Fruit fly (Drosophila melanogaster) whole organism, pupa: ENCODE measurements around the gene CG15772.

Experiments used
- CG10348 ChIP-seq: fragments of 200-800 bp; sonication (Bioruptor generic); IDR thresholded peaks from 2 replicates; pipeline ENCODE4 v1.3.6; 2022; ENCODE audit warnings: missing biosample characterization, missing genetic modification characterization
- CG12605 ChIP-seq: fragments of 200-800 bp; sonication (Bioruptor generic); IDR thresholded peaks from 2 replicates; pipeline ENCODE4 v1.3.6; 2022; ENCODE audit warnings: missing biosample characterization, missing genetic modification characterization
- CG13204 ChIP-seq: fragments of 200-800 bp; sonication (Bioruptor generic); optimal IDR thresholded peaks from 2 replicates; lab custom pipeline; 2018; ENCODE audit warnings: missing biosample characterization, mild to moderate bottlenecking, missing genetic modification characterization, moderate library complexity
- CG14655 ChIP-seq: fragments of 200-800 bp; sonication (Bioruptor generic); optimal IDR thresholded peaks from 3 replicates; lab custom pipeline; 2017; ENCODE audit warnings: mild to moderate bottlenecking, missing biosample characterization, missing genetic modification reagents, missing genetic modification characterization
- CG15710 ChIP-seq: fragments of 200-800 bp; sonication (Bioruptor generic); optimal IDR thresholded peaks from 2 replicates; lab custom pipeline; 2018; ENCODE audit warnings: missing biosample characterization, mild to moderate bottlenecking, missing genetic modification characterization, moderate library complexity
- CG17806 ChIP-seq: fragments of 200-800 bp; sonication (Bioruptor generic); optimal IDR thresholded peaks from 2 replicates; lab custom pipeline; 2018; ENCODE audit warnings: missing biosample characterization, mild to moderate bottlenecking, missing genetic modification characterization, moderate library complexity
- CG32121 ChIP-seq: fragments of 200-800 bp; sonication (Bioruptor generic); IDR thresholded peaks from 2 replicates; pipeline ENCODE4 v1.3.6; 2022; ENCODE audit warnings: missing biosample characterization, missing genetic modification characterization
- CG34367 ChIP-seq: fragments of 200-800 bp; sonication (Bioruptor generic); optimal IDR thresholded peaks from 2 replicates; lab custom pipeline; 2018; ENCODE audit warnings: missing biosample characterization, mild to moderate bottlenecking, missing genetic modification characterization
- CG4496 ChIP-seq: fragments of 200-800 bp; sonication (Bioruptor generic); IDR thresholded peaks from 3 replicates; pipeline ENCODE4 v1.3.6; 2022; ENCODE audit warnings: missing biosample characterization, missing genetic modification characterization
- CG8159 ChIP-seq: fragments of 200-800 bp; sonication (Bioruptor generic); optimal IDR thresholded peaks from 3 replicates; lab custom pipeline; 2018; ENCODE audit warnings: missing biosample characterization, mild to moderate bottlenecking, missing genetic modification characterization, moderate library complexity
- CG8301 ChIP-seq: fragments of 200-800 bp; sonication (Bioruptor generic); optimal IDR thresholded peaks from 2 replicates; lab custom pipeline; 2018; ENCODE audit warnings: missing biosample characterization, mild to moderate bottlenecking, missing genetic modification characterization
- CG9948 ChIP-seq: fragments of 200-800 bp; sonication (Bioruptor generic); optimal IDR thresholded peaks from 2 replicates; lab custom pipeline; 2018; ENCODE audit warnings: missing biosample characterization, mild to moderate bottlenecking, missing genetic modification characterization, moderate library complexity
- D1 ChIP-seq: fragments of 200-800 bp; sonication (Bioruptor generic); optimal IDR thresholded peaks from 2 replicates; lab custom pipeline; 2018; ENCODE audit warnings: missing biosample characterization, mild to moderate bottlenecking, missing genetic modification characterization, moderate library complexity
- EcR ChIP-seq: fragments of 200-800 bp; sonication (Bioruptor generic); optimal IDR thresholded peaks from 3 replicates; lab custom pipeline; 2019; ENCODE audit warnings: missing biosample characterization, missing genetic modification characterization, mild to moderate bottlenecking, moderate library complexity, missing genetic modification reagents
- Ets98B ChIP-seq: fragments of 200-800 bp; sonication (Bioruptor generic); IDR thresholded peaks from 2 replicates; pipeline ENCODE4 v1.3.6; 2022; ENCODE audit warnings: missing biosample characterization, missing genetic modification characterization
- Pif1A ChIP-seq: fragments of 200-800 bp; sonication (Bioruptor generic); optimal IDR thresholded peaks from 3 replicates; lab custom pipeline; 2016; ENCODE audit warnings: missing biosample characterization, missing genetic modification characterization
- Pif1B ChIP-seq: fragments of 200-800 bp; sonication (Bioruptor generic); optimal IDR thresholded peaks from 3 replicates; lab custom pipeline; 2016; ENCODE audit warnings: missing biosample characterization, missing genetic modification characterization
- Snoo ChIP-seq: fragments of 200-800 bp; sonication (Bioruptor generic); optimal IDR thresholded peaks from 3 replicates; lab custom pipeline; 2017; ENCODE audit warnings: missing biosample characterization, mild to moderate bottlenecking, missing genetic modification characterization, inconsistent platforms
- fd96Ca ChIP-seq: fragments of 200-800 bp; sonication (Bioruptor generic); IDR thresholded peaks from 3 replicates; pipeline ENCODE4 v1.3.6; 2022; ENCODE audit warnings: missing biosample characterization, missing genetic modification characterization
- gl ChIP-seq: fragments of 200-800 bp; sonication (Bioruptor generic); optimal IDR thresholded peaks from 2 replicates; lab custom pipeline; 2018; ENCODE audit warnings: missing biosample characterization, mild to moderate bottlenecking, missing genetic modification characterization
- rn ChIP-seq: fragments of 200-800 bp; sonication (Bioruptor generic); IDR thresholded peaks from 2 replicates; pipeline ENCODE4 v1.3.6; 2022; ENCODE audit warnings: missing biosample characterization, missing genetic modification characterization

The CG15772 gene

DNA sequence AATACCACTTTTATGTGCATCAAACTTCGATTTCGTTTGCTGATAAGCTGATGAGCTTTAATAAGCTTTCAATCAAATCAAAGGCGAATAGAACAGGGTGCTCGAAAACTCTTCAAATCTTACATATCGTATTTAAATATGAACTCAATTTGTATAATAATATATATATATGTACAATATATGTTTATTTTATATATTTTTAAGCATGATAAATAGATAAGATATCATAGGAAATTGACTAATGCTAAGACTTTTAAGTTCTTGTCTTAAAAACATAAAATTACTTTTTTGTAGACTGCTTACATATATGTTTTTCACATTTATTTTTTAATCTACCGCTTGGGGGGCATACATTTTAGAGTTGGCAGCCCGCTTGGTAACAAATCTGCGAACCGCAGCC is at the start of gene CG15772:
CG15772 (plus strand) TSS at position 301 of the 400 bp plus-strand sequence.
- TF ChIP-seq gl (tag; lab: Kevin White, UChicago) (no peak), CG9948 (tag; lab: Kevin White, UChicago) (no peak), CG14655 (GFP tag; lab: Kevin White, UChicago) (no peak), CG8301 (tag; lab: Kevin White, UChicago) (no peak), fd96Ca (GFP tag; lab: Robert Waterston, UW) (no peak), CG15710 (tag; lab: Kevin White, UChicago) (no peak), EcR (GFP tag; lab: Kevin White, UChicago) (no peak), CG8159 (tag; lab: Kevin White, UChicago) (no peak), Pif1B (GFP tag; lab: Kevin White, UChicago) (no peak), CG4496 (GFP tag; lab: Robert Waterston, UW) (no peak), CG17806 (tag; lab: Kevin White, UChicago) (no peak)

DNA sequence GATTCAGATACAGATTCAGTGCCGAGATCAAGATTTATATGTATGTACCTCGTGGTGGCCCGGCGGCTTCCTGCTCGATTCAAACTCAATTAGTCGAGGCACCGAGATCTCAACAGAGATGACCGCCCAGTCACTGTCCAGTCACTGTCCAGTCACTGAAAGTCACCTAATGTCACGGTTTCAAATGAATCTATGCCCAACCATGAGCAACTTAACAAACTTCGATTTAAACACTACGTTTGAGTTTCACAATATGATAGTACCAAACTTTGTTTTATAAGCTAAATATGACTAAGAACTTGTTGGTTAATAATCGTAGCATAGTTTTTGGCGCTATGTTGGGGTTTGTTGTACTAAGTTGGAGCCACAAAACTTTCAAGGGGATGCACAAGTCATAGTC is 47.0 kb upstream of the CG15772 start:
- TF ChIP-seq Pif1A (GFP tag; lab: Kevin White, UChicago) (no peak), CG4496 (GFP tag; lab: Robert Waterston, UW) (no peak), CG13204 (GFP tag; lab: Kevin White, UChicago) (no peak), Snoo (tag; lab: Kevin White, UChicago) (no peak), gl (tag; lab: Kevin White, UChicago) (no peak), CG12605 (GFP tag; lab: Robert Waterston, UW) (no peak), D1 (tag; lab: Kevin White, UChicago) (no peak), EcR (GFP tag; lab: Kevin White, UChicago) (no peak), CG17806 (tag; lab: Kevin White, UChicago) (no peak), rn (GFP tag; lab: Robert Waterston, UW) (no peak), CG32121 (no peak), CG8159 (tag; lab: Kevin White, UChicago) (no peak), CG8301 (tag; lab: Kevin White, UChicago) (no peak), CG9948 (tag; lab: Kevin White, UChicago) (no peak), CG15710 (tag; lab: Kevin White, UChicago) (no peak), Pif1B (GFP tag; lab: Kevin White, UChicago) (no peak), Ets98B (GFP tag; lab: Robert Waterston, UW) (no peak), CG10348 (GFP tag; lab: Robert Waterston, UW) (no peak), fd96Ca (GFP tag; lab: Robert Waterston, UW) (no peak)

DNA sequence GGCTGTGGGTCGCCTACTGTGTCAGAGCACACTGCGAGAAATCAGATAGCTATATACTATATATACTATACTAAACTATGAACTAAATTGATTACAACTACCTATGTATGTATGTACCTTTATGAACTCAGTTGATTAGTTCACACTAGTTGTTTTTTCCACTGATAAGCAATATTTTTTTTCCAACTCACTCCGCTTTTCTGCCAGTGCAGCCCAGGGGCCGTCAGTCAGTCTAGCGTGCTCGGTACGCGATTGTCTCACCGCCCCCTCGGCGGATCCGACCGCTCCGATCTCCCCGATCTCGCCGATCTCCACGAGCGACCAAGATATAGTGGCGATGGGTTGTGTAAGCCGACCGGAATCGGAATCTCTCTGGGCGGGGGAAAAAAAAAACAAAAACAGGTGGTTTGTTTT is 46.1 kb upstream of the CG15772 start:
- TF ChIP-seq CG32121 (peak; percentile 94), Pif1B (GFP tag; lab: Kevin White, UChicago) (peak; percentile 63), Snoo (tag; lab: Kevin White, UChicago) (no peak), CG34367 (tag; lab: Kevin White, UChicago) (peak; percentile 45), rn (GFP tag; lab: Robert Waterston, UW) (peak; percentile 86), CG13204 (GFP tag; lab: Kevin White, UChicago) (no peak), CG8159 (tag; lab: Kevin White, UChicago) (peak; percentile 81), CG17806 (tag; lab: Kevin White, UChicago) (peak; percentile 65), CG9948 (tag; lab: Kevin White, UChicago) (peak; percentile 62), CG14655 (GFP tag; lab: Kevin White, UChicago) (peak; percentile 85), EcR (GFP tag; lab: Kevin White, UChicago) (no peak), D1 (tag; lab: Kevin White, UChicago) (no peak), fd96Ca (GFP tag; lab: Robert Waterston, UW) (peak; percentile 97), CG4496 (GFP tag; lab: Robert Waterston, UW) (peak; percentile 97), gl (tag; lab: Kevin White, UChicago) (peak; percentile 57), CG8301 (tag; lab: Kevin White, UChicago) (peak; percentile 86), CG15710 (tag; lab: Kevin White, UChicago) (peak; percentile 62), CG12605 (GFP tag; lab: Robert Waterston, UW) (peak; percentile 87), CG10348 (GFP tag; lab: Robert Waterston, UW) (peak; percentile 53), Pif1A (GFP tag; lab: Kevin White, UChicago) (peak; percentile 71), Ets98B (GFP tag; lab: Robert Waterston, UW) (peak; percentile 95)

DNA sequence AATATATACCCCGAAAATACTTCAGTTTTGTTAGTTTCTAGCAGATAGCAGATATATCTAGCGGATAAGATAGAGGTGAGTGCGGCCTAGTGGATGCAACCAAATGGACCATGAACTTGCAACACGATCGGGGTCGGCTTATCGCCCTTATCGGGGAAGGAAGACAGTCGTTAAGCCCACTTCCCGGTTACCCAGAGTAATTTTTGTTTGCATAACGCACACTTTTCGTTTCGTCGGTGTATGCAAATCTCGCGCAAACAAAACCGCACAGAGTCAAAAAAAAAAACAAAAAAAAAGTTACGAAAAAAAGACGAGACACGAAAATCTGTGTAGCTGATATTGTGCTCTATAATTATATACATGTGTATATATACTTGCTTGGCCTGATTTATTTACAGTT is 39.1 kb upstream of the CG15772 start:
- TF ChIP-seq CG17806 (tag; lab: Kevin White, UChicago), result no peak
- no peak for TF ChIP-seq D1 (tag; lab: Kevin White, UChicago)
- TF ChIP-seq Pif1A (GFP tag; lab: Kevin White, UChicago), result no peak
- no peak for TF ChIP-seq Pif1B (GFP tag; lab: Kevin White, UChicago)
- no peak for TF ChIP-seq CG10348 (GFP tag; lab: Robert Waterston, UW)
- no peak for TF ChIP-seq EcR (GFP tag; lab: Kevin White, UChicago)
- no peak for TF ChIP-seq gl (tag; lab: Kevin White, UChicago)
- no peak for TF ChIP-seq CG15710 (tag; lab: Kevin White, UChicago)
- no peak for TF ChIP-seq CG9948 (tag; lab: Kevin White, UChicago)
- TF ChIP-seq CG4496 (GFP tag; lab: Robert Waterston, UW), result no peak
- TF ChIP-seq CG8301 (tag; lab: Kevin White, UChicago), result no peak
- TF ChIP-seq CG14655 (GFP tag; lab: Kevin White, UChicago), result no peak
- no peak for TF ChIP-seq CG13204 (GFP tag; lab: Kevin White, UChicago)
- TF ChIP-seq CG12605 (GFP tag; lab: Robert Waterston, UW), result no peak
- no peak for TF ChIP-seq Snoo (tag; lab: Kevin White, UChicago)
- no peak for TF ChIP-seq fd96Ca (GFP tag; lab: Robert Waterston, UW)
- no peak for TF ChIP-seq CG8159 (tag; lab: Kevin White, UChicago)
- TF ChIP-seq CG34367 (tag; lab: Kevin White, UChicago), result no peak
- TF ChIP-seq Ets98B (GFP tag; lab: Robert Waterston, UW), result no peak
- no peak for TF ChIP-seq CG32121

DNA sequence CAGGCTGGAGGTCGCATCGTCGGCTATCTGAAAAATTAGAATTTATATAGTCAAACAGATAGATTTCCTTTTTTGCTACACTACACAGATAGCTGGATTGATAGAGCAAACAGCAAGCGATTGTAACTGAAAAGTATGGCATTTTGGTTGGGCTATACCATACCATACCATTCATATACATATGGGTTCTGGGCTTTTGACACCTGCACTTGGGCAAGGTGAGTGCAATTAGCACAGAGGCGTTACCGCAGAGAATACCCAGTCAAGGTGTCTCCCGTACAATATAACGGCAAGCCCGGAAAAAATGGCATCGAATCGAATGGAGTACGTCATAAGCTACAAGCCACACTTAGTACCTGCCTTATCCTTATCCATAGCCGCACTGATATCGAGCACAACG is 37.3 kb upstream of the CG15772 start:
- TF ChIP-seq Ets98B (GFP tag; lab: Robert Waterston, UW), result no peak
- TF ChIP-seq CG34367 (tag; lab: Kevin White, UChicago), result no peak
- no peak for TF ChIP-seq D1 (tag; lab: Kevin White, UChicago)
- TF ChIP-seq fd96Ca (GFP tag; lab: Robert Waterston, UW), result no peak
- no peak for TF ChIP-seq CG8301 (tag; lab: Kevin White, UChicago)
- TF ChIP-seq CG12605 (GFP tag; lab: Robert Waterston, UW), result no peak
- TF ChIP-seq CG14655 (GFP tag; lab: Kevin White, UChicago), result no peak
- no peak for TF ChIP-seq CG32121
- TF ChIP-seq CG17806 (tag; lab: Kevin White, UChicago), result no peak
- TF ChIP-seq CG15710 (tag; lab: Kevin White, UChicago), result no peak
- no peak for TF ChIP-seq Pif1B (GFP tag; lab: Kevin White, UChicago)
- no peak for TF ChIP-seq rn (GFP tag; lab: Robert Waterston, UW)
- TF ChIP-seq CG8159 (tag; lab: Kevin White, UChicago), result no peak
- no peak for TF ChIP-seq CG9948 (tag; lab: Kevin White, UChicago)
